Fruit fly (Drosophila melanogaster) whole organism, embryonic: ENCODE data around the gene nAChRalpha7.

Experiments
- Aef1 ChIP-seq: fragments of 200-800 bp; sonication (Bioruptor generic); IDR thresholded peaks from 3 replicates; pipeline ENCODE4 v1.3.6; 2022; ENCODE audit warnings: missing biosample characterization, missing genetic modification characterization
- Blimp-1 ChIP-seq: fragments of 200-800 bp; sonication (Bioruptor generic); optimal IDR thresholded peaks from 3 replicates; lab custom pipeline; 2018; ENCODE audit warnings: missing biosample characterization, missing genetic modification characterization, mild to moderate bottlenecking, moderate library complexity, missing genetic modification reagents
- BtbVII ChIP-seq: fragments of 200-800 bp; sonication (Bioruptor generic); optimal IDR thresholded peaks from 3 replicates; lab custom pipeline; 2017; ENCODE audit warnings: missing biosample characterization, mild to moderate bottlenecking, missing genetic modification characterization
- CG11695 ChIP-seq: fragments of 200-800 bp; sonication (Bioruptor generic); IDR thresholded peaks from 3 replicates; pipeline ENCODE4 v1.3.6; 2022; ENCODE audit warnings: missing biosample characterization, missing genetic modification characterization
- CG11696 ChIP-seq: fragments of 200-800 bp; sonication (Bioruptor generic); IDR thresholded peaks from 2 replicates; pipeline ENCODE4 v1.3.6; 2022; ENCODE audit warnings: missing biosample characterization, missing genetic modification characterization
- CG12391 ChIP-seq: fragments of 200-800 bp; sonication (Bioruptor generic); optimal IDR thresholded peaks from 3 replicates; lab custom pipeline; 2018; ENCODE audit warnings: missing biosample characterization, mild to moderate bottlenecking, missing genetic modification characterization, moderate library complexity
- CG14014 ChIP-seq: fragments of 200-800 bp; sonication (Bioruptor generic); IDR thresholded peaks from 2 replicates; pipeline ENCODE4 v1.3.6; 2022; ENCODE audit warnings: missing biosample characterization, missing genetic modification characterization
- CG15696 ChIP-seq: fragments of 200-800 bp; sonication (Bioruptor generic); optimal IDR thresholded peaks from 2 replicates; lab custom pipeline; 2019; ENCODE audit warnings: missing biosample characterization, mild to moderate bottlenecking, missing genetic modification characterization, moderate library complexity
- CG1647 ChIP-seq: fragments of 200-800 bp; sonication (Bioruptor generic); optimal IDR thresholded peaks from 3 replicates; lab custom pipeline; 2016; ENCODE audit warnings: missing biosample characterization, missing genetic modification characterization
- CG17359 ChIP-seq: fragments of 200-800 bp; sonication (Bioruptor generic); optimal IDR thresholded peaks from 3 replicates; lab custom pipeline; 2018; ENCODE audit warnings: missing biosample characterization, mild to moderate bottlenecking, missing genetic modification characterization, moderate library complexity
- CG18262 ChIP-seq: fragments of 200-800 bp; optimal IDR thresholded peaks from 3 replicates; lab custom pipeline; 2019; ENCODE audit warnings: missing biosample characterization, mild to moderate bottlenecking, missing genetic modification characterization, moderate library complexity
- CG18599 ChIP-seq: fragments of 200-800 bp; sonication (Bioruptor generic); optimal IDR thresholded peaks from 3 replicates; lab custom pipeline; 2017; ENCODE audit warnings: missing biosample characterization, missing genetic modification characterization, mild to moderate bottlenecking, moderate library complexity, missing genetic modification reagents
- CG30020 ChIP-seq: fragments of 200-800 bp; optimal IDR thresholded peaks from 2 replicates; lab custom pipeline; 2019; ENCODE audit warnings: missing biosample characterization, mild to moderate bottlenecking, missing genetic modification characterization, moderate library complexity
- CG30403 ChIP-seq: fragments of 200-800 bp; sonication (Bioruptor generic); optimal IDR thresholded peaks from 3 replicates; lab custom pipeline; 2016; ENCODE audit warnings: missing biosample characterization, missing genetic modification characterization
- CG32532 ChIP-seq: fragments of 200-800 bp; sonication (Bioruptor generic); IDR thresholded peaks from 2 replicates; pipeline ENCODE4 v1.3.6; 2022; ENCODE audit warnings: missing biosample characterization, missing genetic modification characterization
- CG4404 ChIP-seq: fragments of 200-800 bp; sonication (Bioruptor generic); IDR thresholded peaks from 2 replicates; pipeline ENCODE4 v1.3.6; 2022; ENCODE audit warnings: missing biosample characterization, missing genetic modification characterization
- CG6654 ChIP-seq: fragments of 200-800 bp; sonication (Bioruptor generic); optimal IDR thresholded peaks from 2 replicates; lab custom pipeline; 2017; ENCODE audit warnings: missing biosample characterization, mild to moderate bottlenecking, missing genetic modification characterization
- CG7839 ChIP-seq: fragments of 200-800 bp; sonication (Bioruptor generic); optimal IDR thresholded peaks from 3 replicates; lab custom pipeline; 2018; ENCODE audit warnings: missing biosample characterization, mild to moderate bottlenecking, missing genetic modification characterization, moderate library complexity
- CG7963 ChIP-seq: fragments of 200-800 bp; sonication (Bioruptor generic); IDR thresholded peaks from 3 replicates; pipeline ENCODE4 v1.3.6; 2022; ENCODE audit warnings: missing biosample characterization, missing genetic modification characterization; ENCODE audit not compliant: partially characterized antibody
- CG8359 ChIP-seq: fragments of 200-800 bp; sonication (Bioruptor generic); optimal IDR thresholded peaks from 2 replicates; lab custom pipeline; 2017; ENCODE audit warnings: missing biosample characterization, mild to moderate bottlenecking, missing genetic modification characterization, borderline replicate concordance
- CG9932 ChIP-seq: fragments of 200-800 bp; sonication (Bioruptor generic); IDR thresholded peaks from 2 replicates; pipeline ENCODE4 v1.3.6; 2022; ENCODE audit warnings: missing biosample characterization, missing genetic modification characterization
- Dbx ChIP-seq: fragments of 200-800 bp; sonication (Bioruptor generic); IDR thresholded peaks from 3 replicates; pipeline ENCODE4 v1.3.6; 2022; ENCODE audit warnings: missing biosample characterization, missing genetic modification characterization
- Hmr ChIP-seq: fragments of 200-800 bp; sonication (Bioruptor generic); optimal IDR thresholded peaks from 3 replicates; lab custom pipeline; 2017; ENCODE audit warnings: mild to moderate bottlenecking, missing biosample characterization, missing genetic modification reagents, missing genetic modification characterization
- Lpt ChIP-seq: fragments of >200 bp; optimal IDR thresholded peaks from 2 replicates; lab custom pipeline; 2018; ENCODE audit warnings: missing biosample characterization, missing genetic modification characterization
- Med ChIP-seq: fragments of 200-800 bp; sonication (Bioruptor generic); peaks from one replicate; lab custom pipeline; 2016; ENCODE audit warnings: missing biosample characterization, missing genetic modification characterization, mild to moderate bottlenecking, inconsistent platforms, moderate library complexity
- Neu2 ChIP-seq: fragments of 200-800 bp; sonication (Bioruptor generic); optimal IDR thresholded peaks from 3 replicates; lab custom pipeline; 2016; ENCODE audit warnings: missing biosample characterization, missing genetic modification characterization, borderline replicate concordance
- NfI ChIP-seq: fragments of 200-800 bp; sonication (Bioruptor generic); optimal IDR thresholded peaks from 3 replicates; lab custom pipeline; 2018; ENCODE audit warnings: missing biosample characterization, mild to moderate bottlenecking, missing genetic modification characterization, moderate library complexity
- Sox102F ChIP-seq: fragments of 200-800 bp; sonication (Bioruptor generic); optimal IDR thresholded peaks from 2 replicates; lab custom pipeline; 2018; ENCODE audit warnings: missing biosample characterization, mild to moderate bottlenecking, missing genetic modification characterization, moderate library complexity
- Sry-β ChIP-seq: fragments of 200-800 bp; sonication (Bioruptor generic); optimal IDR thresholded peaks from 2 replicates; lab custom pipeline; 2018; ENCODE audit warnings: missing biosample characterization, mild to moderate bottlenecking, missing genetic modification characterization, moderate library complexity
- az2 ChIP-seq: fragments of 200-800 bp; sonication (Bioruptor generic); optimal IDR thresholded peaks from 3 replicates; lab custom pipeline; 2016; ENCODE audit warnings: missing biosample characterization, missing genetic modification characterization
- bbx ChIP-seq: fragments of 200-800 bp; sonication (Bioruptor generic); IDR thresholded peaks from 2 replicates; pipeline ENCODE4 v1.3.6; 2022; ENCODE audit warnings: missing biosample characterization, missing genetic modification characterization; ENCODE audit not compliant: partially characterized antibody
- danr ChIP-seq: fragments of 200-800 bp; sonication (Bioruptor generic); IDR thresholded peaks from 2 replicates; pipeline ENCODE4 v1.3.6; 2022; ENCODE audit warnings: missing biosample characterization, missing genetic modification characterization
- dati ChIP-seq: fragments of 200-800 bp; sonication (Bioruptor generic); IDR thresholded peaks from 2 replicates; pipeline ENCODE4 v1.3.6; 2022; ENCODE audit warnings: missing biosample characterization, missing genetic modification characterization
- dysf ChIP-seq: fragments of 200-800 bp; sonication (Bioruptor generic); IDR thresholded peaks from 3 replicates; pipeline ENCODE4 v1.3.6; 2022; ENCODE audit warnings: missing biosample characterization, missing genetic modification characterization
- fd96Cb ChIP-seq: fragments of 200-800 bp; sonication (Bioruptor generic); optimal IDR thresholded peaks from 2 replicates; lab custom pipeline; 2018; ENCODE audit warnings: missing biosample characterization, mild to moderate bottlenecking, missing genetic modification characterization, moderate library complexity
- gsb ChIP-seq: fragments of 200-800 bp; sonication (Bioruptor generic); IDR thresholded peaks from 2 replicates; pipeline ENCODE4 v1.3.6; 2022; ENCODE audit warnings: missing biosample characterization, missing genetic modification characterization
- insv ChIP-seq, 2 experiments: fragments of 200-800 bp; sonication (Bioruptor generic); optimal IDR thresholded peaks; 3 replicates each; lab custom pipeline; 2016 to 2018; ENCODE audit warnings: missing biosample characterization in 2 of 2, missing genetic modification characterization in 2 of 2
- mirr ChIP-seq: fragments of 200-800 bp; sonication (Bioruptor generic); optimal IDR thresholded peaks from 3 replicates; lab custom pipeline; 2018; ENCODE audit warnings: missing biosample characterization, mild to moderate bottlenecking, missing genetic modification characterization
- nau ChIP-seq: fragments of 200-800 bp; sonication (Bioruptor generic); optimal IDR thresholded peaks from 3 replicates; lab custom pipeline; 2017; ENCODE audit warnings: missing biosample characterization, mild to moderate bottlenecking, missing genetic modification characterization, missing genetic modification reagents
- pum ChIP-seq: fragments of 200-800 bp; sonication (Bioruptor generic); optimal IDR thresholded peaks from 2 replicates; lab custom pipeline; 2016; ENCODE audit warnings: missing biosample characterization, missing genetic modification characterization
- ro ChIP-seq: fragments of 200-800 bp; sonication (Bioruptor generic); IDR thresholded peaks from 2 replicates; pipeline ENCODE4 v1.3.6; 2022; ENCODE audit warnings: missing biosample characterization, missing genetic modification characterization
- scrt ChIP-seq: fragments of 200-800 bp; sonication (Bioruptor generic); optimal IDR thresholded peaks from 2 replicates; lab custom pipeline; 2018; ENCODE audit warnings: missing biosample characterization, mild to moderate bottlenecking, missing genetic modification characterization, moderate library complexity
- sens ChIP-seq: fragments of 200-800 bp; sonication (Bioruptor generic); peaks from one replicate; lab custom pipeline; 2016; ENCODE audit warnings: missing biosample characterization, missing genetic modification characterization
- sima ChIP-seq: fragments of 200-800 bp; sonication (Bioruptor generic); optimal IDR thresholded peaks from 2 replicates; lab custom pipeline; 2016; ENCODE audit warnings: missing biosample characterization, missing genetic modification characterization
- sisA ChIP-seq: fragments of 200-800 bp; sonication (Bioruptor generic); IDR thresholded peaks from 2 replicates; pipeline ENCODE4 v1.3.6; 2022; ENCODE audit warnings: missing biosample characterization, missing genetic modification characterization
- slbo ChIP-seq: fragments of 200-800 bp; sonication (Bioruptor generic); IDR thresholded peaks from 2 replicates; pipeline ENCODE4 v1.3.6; 2022; ENCODE audit warnings: missing biosample characterization, missing genetic modification characterization
- sob ChIP-seq: fragments of 200-800 bp; sonication (Bioruptor generic); IDR thresholded peaks from 2 replicates; pipeline ENCODE4 v1.3.6; 2022; ENCODE audit warnings: missing biosample characterization, missing genetic modification characterization
- tgo ChIP-seq: fragments of 200-800 bp; sonication (Bioruptor generic); IDR thresholded peaks from 3 replicates; pipeline ENCODE4 v1.3.6; 2022; ENCODE audit warnings: missing biosample characterization, missing genetic modification characterization
- toy ChIP-seq: fragments of 200-800 bp; sonication (Bioruptor generic); IDR thresholded peaks from 2 replicates; pipeline ENCODE4 v1.3.6; 2022; ENCODE audit warnings: missing biosample characterization, missing genetic modification characterization

The nAChRalpha7 gene

DNA sequence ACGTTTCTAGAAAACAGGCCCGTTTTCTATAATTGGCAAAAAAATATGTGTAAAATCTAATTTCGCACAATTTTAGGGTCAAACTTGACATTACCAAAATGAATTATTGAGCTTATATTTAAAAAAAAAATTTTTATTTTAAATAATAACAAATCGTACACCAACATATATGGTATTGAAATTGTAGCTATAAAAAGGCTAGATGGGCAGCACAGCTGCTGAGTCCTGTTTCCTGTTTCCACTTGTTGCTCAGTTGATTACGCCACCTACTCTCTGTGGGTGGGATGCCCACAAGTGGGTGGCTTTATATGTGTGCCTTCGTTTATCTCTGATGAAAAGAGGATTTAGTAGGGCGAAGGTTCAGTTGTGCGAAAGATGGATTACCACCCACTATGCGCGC is 48.9 kb downstream of the nAChRalpha7 start:
- TF ChIP-seq Sry-β (GFP tag; lab: Kevin White, UChicago) (peak; percentile 73), scrt (GFP tag; lab: Kevin White, UChicago) (peak; percentile 69), CG17359 (tag; lab: Kevin White, UChicago) (no peak), Hmr (GFP tag; lab: Kevin White, UChicago) (no peak)

- TF ChIP-seq CG18262 (tag; lab: Kevin White, UChicago) (peak; percentile 29), gsb (GFP tag; lab: Robert Waterston, UW) (0 out of 2 replicates have a peak, but pooled peaks have one; percentile 25), insv (GFP tag; optimal IDR thresholded peaks at IDR 0.05; lab: Kevin White, UChicago) (no peak), Dbx (peak; percentile 55; the same call in 2 of the 3 replicates), CG7963 (GFP tag; lab: Robert Waterston, UW) (no peak), fd96Cb (peak; percentile 47), CG30020 (tag; lab: Kevin White, UChicago) (no peak), sob (GFP tag; lab: Robert Waterston, UW) (peak; percentile 41), az2 (GFP tag; lab: Kevin White, UChicago) (peak; percentile 24), CG14014 (GFP tag; lab: Robert Waterston, UW) (peak; percentile 49; the same call in 1 of the 2 replicates), pum (GFP tag; lab: Kevin White, UChicago) (peak; percentile 29), CG4404 (GFP tag; lab: Robert Waterston, UW) (peak; percentile 30; the same call in 1 of the 2 replicates), ro (no peak), Aef1 (GFP tag; lab: Robert Waterston, UW) (peak; percentile 37; the same call in 2 of the 3 replicates), NfI (peak; percentile 35), CG18599 (GFP tag; lab: Kevin White, UChicago) (peak; percentile 26), nau (GFP tag; lab: Kevin White, UChicago) (no peak), dysf (GFP tag; lab: Robert Waterston, UW) (peak; percentile 63; the same call in 2 of the 3 replicates), CG32532 (GFP tag; lab: Robert Waterston, UW) (peak; percentile 51; the same call in 1 of the 2 replicates), CG12391 (peak; percentile 67), toy (GFP tag; lab: Robert Waterston, UW) (no peak), CG15696 (peak; percentile 69), dati (GFP tag; lab: Robert Waterston, UW) (0 out of 2 replicates have a peak, but pooled peaks have one; percentile 10), bbx (GFP tag; lab: Robert Waterston, UW) (no peak), tgo (GFP tag; lab: Robert Waterston, UW) (peak; percentile 30; the same call in 1 of the 3 replicates), Blimp-1 (peak; percentile 48), sima (GFP tag; lab: Kevin White, UChicago) (peak; percentile 8), Neu2 (GFP tag; lab: Kevin White, UChicago) (peak; percentile 1), Lpt (GFP tag; lab: Kevin White, UChicago) (no peak), mirr (GFP tag; lab: Kevin White, UChicago) (no peak), sisA (GFP tag; lab: Robert Waterston, UW) (peak; percentile 40), Med (GFP tag; lab: Kevin White, UChicago) (peak; percentile 91), CG6654 (no peak), CG8359 (GFP tag; lab: Kevin White, UChicago) (no peak), Sox102F (GFP tag; lab: Kevin White, UChicago) (peak; percentile 53), CG30403 (peak; percentile 4), CG11695 (GFP tag; lab: Robert Waterston, UW) (peak; percentile 69; the same call in 2 of the 3 replicates), slbo (GFP tag; lab: Robert Waterston, UW) (peak; percentile 71), CG9932 (GFP tag; lab: Robert Waterston, UW) (peak; percentile 51; the same call in 1 of the 2 replicates), BtbVII (GFP tag; lab: Kevin White, UChicago) (no peak), CG1647 (GFP tag; lab: Kevin White, UChicago) (no peak), sens (GFP tag; lab: Kevin White, UChicago) (peak; percentile 89), CG7839 (peak; percentile 52), danr (GFP tag; lab: Robert Waterston, UW) (no peak), CG11696 (GFP tag; lab: Robert Waterston, UW) (peak; percentile 41; the same call in 1 of the 2 replicates)
These were observed 49.5 kb downstream of the nAChRalpha7 start for dm6 chrX:19298785-19299114.
